Fruit fly (Drosophila melanogaster) whole organism, prepupa: ENCODE measurements around the gene CG2100.

Experiments used
- CG7368 ChIP-seq: fragments of 200-800 bp; sonication (Bioruptor generic); optimal IDR thresholded peaks from 3 replicates; lab custom pipeline; 2016; ENCODE audit warnings: missing biosample characterization, missing genetic modification characterization
- CG8119 ChIP-seq: fragments of 200-800 bp; sonication (Bioruptor generic); IDR thresholded peaks from 3 replicates; pipeline ENCODE4 v1.3.6; 2022; ENCODE audit warnings: missing biosample characterization, missing genetic modification characterization
- OdsH ChIP-seq: fragments of 200-800 bp; sonication (Bioruptor generic); optimal IDR thresholded peaks from 3 replicates; lab custom pipeline; 2016; ENCODE audit warnings: missing biosample characterization, missing genetic modification characterization
- acj6 ChIP-seq: fragments of 200-800 bp; sonication (Bioruptor generic); optimal IDR thresholded peaks from 3 replicates; lab custom pipeline; 2016; ENCODE audit warnings: missing biosample characterization, missing genetic modification characterization
- eg ChIP-seq: fragments of 200-800 bp; sonication (Bioruptor generic); IDR thresholded peaks from 3 replicates; pipeline ENCODE4 v1.3.6; 2022; ENCODE audit warnings: missing biosample characterization, missing genetic modification characterization
- fd59A ChIP-seq: fragments of 200-800 bp; sonication (Bioruptor generic); optimal IDR thresholded peaks from 2 replicates; lab custom pipeline; 2017; ENCODE audit warnings: missing biosample characterization, mild to moderate bottlenecking, missing genetic modification characterization, missing genetic modification reagents
- fd85E ChIP-seq: fragments of 200-800 bp; sonication (Bioruptor generic); optimal IDR thresholded peaks from 3 replicates; lab custom pipeline; 2016; ENCODE audit warnings: missing biosample characterization, missing genetic modification characterization
- net ChIP-seq: fragments of 200-800 bp; sonication (Bioruptor generic); optimal IDR thresholded peaks from 3 replicates; lab custom pipeline; 2016; ENCODE audit warnings: missing biosample characterization, missing genetic modification characterization

The CG2100 gene

dm6 chr3R:5685269-5686048 lies 50.7 kb downstream of the CG2100 start, which contains the start of the genes Rab23 and plx (continued):
- peak; percentile 5 for TF ChIP-seq acj6
- TF ChIP-seq net (GFP tag; lab: Kevin White, UChicago), result no peak
- TF ChIP-seq fd59A (GFP tag; lab: Kevin White, UChicago), result no peak
- 0 out of 3 replicates have a peak, but pooled peaks have one; percentile 4 for TF ChIP-seq eg (GFP tag; lab: Robert Waterston, UW)
- peak; percentile 14 for TF ChIP-seq OdsH (GFP tag; lab: Kevin White, UChicago)
- peak; percentile 7 for TF ChIP-seq CG7368 (GFP tag; lab: Kevin White, UChicago)
- no peak for TF ChIP-seq CG8119 (GFP tag; lab: Robert Waterston, UW)
- no peak for TF ChIP-seq fd85E (GFP tag; lab: Kevin White, UChicago)
- TF ChIP-seq, all 60 proteins: peak for 13
